Worm (Caenorhabditis elegans): ENCODE data around the gene srh-4.

srh-4 gene

ce11 chrV:4021776-4022175, 11.5 kb downstream of the srh-4 start, which contains the start of gene K09D9.14:
K09D9.14 (minus strand) TSS chrV:4021876.
- no peak for TF ChIP-seq fos-1 (tag; optimal IDR thresholded peaks at IDR 0.05)
- no peak for TF ChIP-seq gmeb-1 (tag; optimal IDR thresholded peaks at IDR 0.05)
- no peak for TF ChIP-seq blmp-1 (tag; optimal IDR thresholded peaks at IDR 0.05; ENCODE audit: insufficient read depth)
- TF ChIP-seq mbf-1 (tag; optimal IDR thresholded peaks at IDR 0.05), result no peak
- no peak for TF ChIP-seq sma-3 (GFP tag; optimal IDR thresholded peaks at IDR 0.05)
- no peak for TF ChIP-seq lsy-2 (tag; optimal IDR thresholded peaks at IDR 0.05)
- no peak for TF ChIP-seq nhr-12 (tag; optimal IDR thresholded peaks at IDR 0.05)
- no peak for TF ChIP-seq ceh-82 (tag; optimal IDR thresholded peaks at IDR 0.05)
- no peak for TF ChIP-seq ztf-4 (tag; optimal IDR thresholded peaks at IDR 0.05)
- TF ChIP-seq ztf-11 (tag; optimal IDR thresholded peaks at IDR 0.05), result no peak
- TF ChIP-seq nhr-10 (tag; optimal IDR thresholded peaks at IDR 0.05), result no peak
- TF ChIP-seq C34F6.9 (tag; optimal IDR thresholded peaks at IDR 0.05), result no peak
- no peak for TF ChIP-seq unc-62 (GFP tag; optimal IDR thresholded peaks at IDR 0.05)
- no peak for TF ChIP-seq nhr-129 (tag; optimal IDR thresholded peaks at IDR 0.05)
- no peak for TF ChIP-seq sem-4 (tag; optimal IDR thresholded peaks at IDR 0.05)
- no peak for TF ChIP-seq lin-39 (tag; optimal IDR thresholded peaks at IDR 0.05)
- TF ChIP-seq mab-5 (tag; optimal IDR thresholded peaks at IDR 0.05), result no peak
- no peak for TF ChIP-seq nhr-77 (tag; optimal IDR thresholded peaks at IDR 0.05)
- no peak for TF ChIP-seq ztf-1 (GFP tag; conservative IDR thresholded peaks at IDR 0.05)
- TF ChIP-seq egl-27 (tag; optimal IDR thresholded peaks at IDR 0.05), result no peak

ce11 chrV:4022309-4022708, 12.0 kb downstream of the srh-4 start, which contains the start of gene cyp-35A3:
cyp-35A3 (plus strand) TSS chrV:4022609.
- TF ChIP-seq C34F6.9 (tag; optimal IDR thresholded peaks at IDR 0.05), result no peak
- TF ChIP-seq unc-62 (GFP tag; optimal IDR thresholded peaks at IDR 0.05), result no peak
- no peak for TF ChIP-seq nhr-12 (tag; optimal IDR thresholded peaks at IDR 0.05)
- no peak for TF ChIP-seq unc-55 (GFP tag; optimal IDR thresholded peaks at IDR 0.05)
- TF ChIP-seq dmd-4 (tag; optimal IDR thresholded peaks at IDR 0.05), result no peak
- TF ChIP-seq ama-1 (optimal IDR thresholded peaks at IDR 0.05), result no peak
- no peak for TF ChIP-seq lin-13 (GFP tag; optimal IDR thresholded peaks at IDR 0.05)
- no peak for TF ChIP-seq lin-39 (tag; optimal IDR thresholded peaks at IDR 0.05)
- TF ChIP-seq nhr-77 (tag; optimal IDR thresholded peaks at IDR 0.05), result no peak
- no peak for TF ChIP-seq peb-1 (tag; optimal IDR thresholded peaks at IDR 0.05)
- TF ChIP-seq nhr-21 (tag; optimal IDR thresholded peaks at IDR 0.05), result no peak
- no peak for TF ChIP-seq nhr-23 (tag; optimal IDR thresholded peaks at IDR 0.05)

ce11 chrV:4024777-4025176, 14.5 kb downstream of the srh-4 start, which contains the start of gene K09D9.1:
K09D9.1 (plus strand) TSS chrV:4025047.
- TF ChIP-seq fos-1 (tag; optimal IDR thresholded peaks at IDR 0.05) (peak; percentile 97), skn-1 (tag; optimal IDR thresholded peaks at IDR 0.05) (peak; percentile 67), nhr-77 (tag; optimal IDR thresholded peaks at IDR 0.05) (no peak), snpc-4 (tag; optimal IDR thresholded peaks at IDR 0.05) (no peak), sma-9 (GFP tag; optimal IDR thresholded peaks at IDR 0.05) (peak; percentile 59), sma-9 (tag; optimal IDR thresholded peaks at IDR 0.05) (no peak), nhr-129 (tag; optimal IDR thresholded peaks at IDR 0.05) (peak; percentile 86), gmeb-1 (tag; optimal IDR thresholded peaks at IDR 0.05) (peak; percentile 46), lin-13 (GFP tag; optimal IDR thresholded peaks at IDR 0.05) (no peak), blmp-1 (tag; optimal IDR thresholded peaks at IDR 0.05; ENCODE audit: insufficient read depth) (no peak), crh-2 (tag; optimal IDR thresholded peaks at IDR 0.05) (peak; percentile 34), ama-1 (optimal IDR thresholded peaks at IDR 0.05) (no peak)

- TF ChIP-seq nhr-129 (tag; optimal IDR thresholded peaks at IDR 0.05) (peak; percentile 23), C34F6.9 (tag; optimal IDR thresholded peaks at IDR 0.05) (no peak), nhr-23 (tag; optimal IDR thresholded peaks at IDR 0.05) (no peak), lin-11 (tag; optimal IDR thresholded peaks at IDR 0.05) (no peak), fos-1 (tag; optimal IDR thresholded peaks at IDR 0.05) (peak; percentile 7), Y55F3AM.14 (GFP tag; optimal IDR thresholded peaks at IDR 0.05) (no peak), peb-1 (tag; optimal IDR thresholded peaks at IDR 0.05) (no peak), sma-9 (GFP tag; optimal IDR thresholded peaks at IDR 0.05) (peak; percentile 20), sma-9 (tag; optimal IDR thresholded peaks at IDR 0.05) (no peak), snpc-4 (tag; optimal IDR thresholded peaks at IDR 0.05) (no peak), F13H6.1 (tag; optimal IDR thresholded peaks at IDR 0.05) (no peak), unc-39 (tag; optimal IDR thresholded peaks at IDR 0.05) (no peak), mab-5 (tag; optimal IDR thresholded peaks at IDR 0.05) (no peak)
Observed at ce11 chrV:4029627-4030026, 19.4 kb downstream of the srh-4 start.
